Fruit fly (Drosophila melanogaster): ENCODE measurements around the gene app.

dm6 chr3L:12203736-12204135 is 62.9 kb downstream of the app start, which contains the start of gene Ak1:
- no peak for TF ChIP-seq CG12605 (GFP tag; IDR thresholded peaks at IDR 0.05)
- TF ChIP-seq EcR (GFP tag; optimal IDR thresholded peaks at IDR 0.05): no peak
- no peak for TF ChIP-seq CG8301 (tag; optimal IDR thresholded peaks at IDR 0.05)
- no peak for TF ChIP-seq gl (tag; optimal IDR thresholded peaks at IDR 0.05)
